Fruit fly (Drosophila melanogaster): ENCODE data around the gene CG34345.

CG34345 gene

DNA sequence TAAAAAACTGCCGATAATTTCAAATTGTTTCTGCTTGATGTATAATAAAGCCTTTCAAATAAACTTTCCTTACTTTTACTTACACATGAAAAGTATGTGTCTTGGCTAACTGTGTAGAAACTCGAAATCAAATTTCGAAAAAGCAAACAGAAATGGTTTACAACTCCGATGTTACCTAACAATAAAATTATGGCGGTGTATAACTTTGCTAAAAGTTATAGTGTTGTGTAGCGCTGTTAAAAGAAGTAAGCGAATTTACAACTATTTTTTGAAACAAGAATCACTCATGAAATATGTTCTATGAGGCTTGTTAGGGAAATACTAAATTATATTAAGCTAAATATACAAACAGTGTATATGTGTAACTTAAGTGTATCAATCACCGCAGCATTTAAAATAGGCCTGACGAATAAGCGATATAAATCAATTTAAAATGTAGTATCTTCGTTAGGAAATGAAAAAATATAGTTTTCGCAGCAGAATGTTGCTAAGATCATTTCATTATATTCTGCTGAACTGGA is at the start of gene CG34345:
CG34345 (plus strand) TSS at position 471 of the 521 bp plus-strand sequence.
- TF ChIP-seq psq (optimal IDR thresholded peaks at IDR 0.05) (no peak), h (optimal IDR thresholded peaks at IDR 0.05) (no peak), Myc (optimal IDR thresholded peaks at IDR 0.05) (no peak), Sin3A (optimal IDR thresholded peaks at IDR 0.05) (no peak), ttk (optimal IDR thresholded peaks at IDR 0.05) (no peak), insv (optimal IDR thresholded peaks at IDR 0.05) (no peak)

- TF ChIP-seq Sin3A (optimal IDR thresholded peaks at IDR 0.05): no peak
- no peak for TF ChIP-seq ttk (optimal IDR thresholded peaks at IDR 0.05)
- no peak for TF ChIP-seq h (optimal IDR thresholded peaks at IDR 0.05)
- TF ChIP-seq insv (optimal IDR thresholded peaks at IDR 0.05): no peak
- no peak for TF ChIP-seq Myc (optimal IDR thresholded peaks at IDR 0.05)
- TF ChIP-seq psq (optimal IDR thresholded peaks at IDR 0.05): no peak
These were observed 43.9 kb upstream of the CG34345 start for dm6 chr2L:6579045-6579444.

- no peak for TF ChIP-seq insv (optimal IDR thresholded peaks at IDR 0.05)
- no peak for TF ChIP-seq psq (optimal IDR thresholded peaks at IDR 0.05)
- no peak for TF ChIP-seq ttk (optimal IDR thresholded peaks at IDR 0.05)
- TF ChIP-seq Myc (optimal IDR thresholded peaks at IDR 0.05): no peak
- no peak for TF ChIP-seq Sin3A (optimal IDR thresholded peaks at IDR 0.05)
- TF ChIP-seq h (optimal IDR thresholded peaks at IDR 0.05): no peak
These were observed 38.6 kb upstream of the CG34345 start for dm6 chr2L:6584346-6584745.

- TF ChIP-seq psq (optimal IDR thresholded peaks at IDR 0.05): no peak
These were observed 27.9 kb upstream of the CG34345 start for dm6 chr2L:6595027-6595426.

DNA sequence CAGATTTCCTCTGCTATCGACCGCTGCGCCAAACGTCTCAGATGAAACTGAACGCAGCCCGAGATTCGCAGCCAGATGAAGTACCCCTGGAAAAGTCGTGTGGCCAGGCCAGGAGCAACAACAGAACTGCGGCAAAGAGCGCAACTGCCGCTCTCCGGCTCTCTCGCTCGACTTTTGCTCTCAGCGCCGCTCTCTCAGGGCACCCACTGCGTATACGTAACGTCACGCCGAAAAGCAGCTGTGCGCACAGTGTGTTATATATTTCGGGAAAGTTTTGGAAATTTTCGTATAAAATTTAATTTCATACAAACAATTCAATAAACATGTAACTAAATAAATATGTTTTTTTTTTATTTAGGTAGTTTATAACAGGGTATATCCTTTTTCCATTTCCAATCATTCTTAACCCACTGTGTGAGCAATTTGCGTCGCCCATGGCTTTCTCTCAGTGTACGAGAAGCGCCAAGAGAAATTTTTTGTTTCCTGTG is 21.9 kb upstream of the CG34345 start, which contains the start of gene Dpp10:
Dpp10 (minus strand) TSS at position 51 of the 488 bp plus-strand sequence.
- TF ChIP-seq psq (optimal IDR thresholded peaks at IDR 0.05) (no peak), Myc (optimal IDR thresholded peaks at IDR 0.05) (no peak), Sin3A (optimal IDR thresholded peaks at IDR 0.05) (no peak), h (optimal IDR thresholded peaks at IDR 0.05) (no peak), ttk (optimal IDR thresholded peaks at IDR 0.05) (no peak), insv (optimal IDR thresholded peaks at IDR 0.05) (no peak)

dm6 chr2L:6610683-6611373 is 12.1 kb upstream of the CG34345 start, which contains the start of gene CG11050:
Gene CG11050, plus strand, starts transcription at chr2L:6611011.
- TF ChIP-seq ttk (optimal IDR thresholded peaks at IDR 0.05) (no peak), psq (optimal IDR thresholded peaks at IDR 0.05) (no peak), Myc (optimal IDR thresholded peaks at IDR 0.05) (no peak), h (optimal IDR thresholded peaks at IDR 0.05) (no peak), Sin3A (optimal IDR thresholded peaks at IDR 0.05) (no peak), insv (optimal IDR thresholded peaks at IDR 0.05) (no peak)

- no peak for TF ChIP-seq ttk (optimal IDR thresholded peaks at IDR 0.05)
- no peak for TF ChIP-seq insv (optimal IDR thresholded peaks at IDR 0.05)
- TF ChIP-seq Myc (optimal IDR thresholded peaks at IDR 0.05): no peak
- TF ChIP-seq h (optimal IDR thresholded peaks at IDR 0.05): no peak
- no peak for TF ChIP-seq Sin3A (optimal IDR thresholded peaks at IDR 0.05)
- TF ChIP-seq psq (optimal IDR thresholded peaks at IDR 0.05): no peak
These were observed 11.4 kb upstream of the CG34345 start for dm6 chr2L:6611374-6612005.

- TF ChIP-seq insv (optimal IDR thresholded peaks at IDR 0.05): no peak
- TF ChIP-seq h (optimal IDR thresholded peaks at IDR 0.05): no peak
- TF ChIP-seq Myc (optimal IDR thresholded peaks at IDR 0.05): no peak
- no peak for TF ChIP-seq ttk (optimal IDR thresholded peaks at IDR 0.05)
- TF ChIP-seq Sin3A (optimal IDR thresholded peaks at IDR 0.05): no peak
- no peak for TF ChIP-seq psq (optimal IDR thresholded peaks at IDR 0.05)
These were observed 10.4 kb upstream of the CG34345 start for dm6 chr2L:6612477-6613004.

- TF ChIP-seq Myc (optimal IDR thresholded peaks at IDR 0.05) (no peak), h (optimal IDR thresholded peaks at IDR 0.05) (no peak), psq (optimal IDR thresholded peaks at IDR 0.05) (no peak), ttk (optimal IDR thresholded peaks at IDR 0.05) (no peak), Sin3A (optimal IDR thresholded peaks at IDR 0.05) (no peak), insv (optimal IDR thresholded peaks at IDR 0.05) (no peak)
These were observed 9.8 kb upstream of the CG34345 start for dm6 chr2L:6613156-6613555.

- TF ChIP-seq psq (optimal IDR thresholded peaks at IDR 0.05) (no peak), Myc (optimal IDR thresholded peaks at IDR 0.05) (no peak), insv (optimal IDR thresholded peaks at IDR 0.05) (no peak), ttk (optimal IDR thresholded peaks at IDR 0.05) (no peak), h (optimal IDR thresholded peaks at IDR 0.05) (no peak), Sin3A (optimal IDR thresholded peaks at IDR 0.05) (no peak)
These were observed 8.5 kb upstream of the CG34345 start for dm6 chr2L:6614229-6614935.

- TF ChIP-seq Myc (optimal IDR thresholded peaks at IDR 0.05): no peak
- TF ChIP-seq ttk (optimal IDR thresholded peaks at IDR 0.05): no peak
- no peak for TF ChIP-seq insv (optimal IDR thresholded peaks at IDR 0.05)
- no peak for TF ChIP-seq Sin3A (optimal IDR thresholded peaks at IDR 0.05)
- TF ChIP-seq psq (optimal IDR thresholded peaks at IDR 0.05): no peak
- TF ChIP-seq h (optimal IDR thresholded peaks at IDR 0.05): no peak
These were observed 1.3 kb upstream of the CG34345 start, which contains the start of gene DIP-iota for dm6 chr2L:6621600-6621999. Gene DIP-iota, minus strand, starts transcription at chr2L:6621700.
